Worm (Caenorhabditis elegans) whole organism, mixed stage, embryonic: ENCODE measurements around the gene lelo-3.
A peak's percentile ranks its signal among the peaks of the same experiment; 100 is the strongest.

Experiments
- blmp-1 ChIP-seq: fragments of 150-350 bp; optimal IDR thresholded peaks from 2 replicates; lab custom pipeline; 2014; ENCODE audit warnings: missing biosample characterization, missing genetic modification characterization
- ceh-39 ChIP-seq: fragments of 150-350 bp; optimal IDR thresholded peaks from 2 replicates; lab custom pipeline; 2014; ENCODE audit warnings: missing biosample characterization, missing genetic modification characterization
- ceh-43 ChIP-seq: fragments of 200-800 bp; sonication (Bioruptor generic); optimal IDR thresholded peaks from 2 replicates; lab custom pipeline; 2018; ENCODE audit warnings: mild to moderate bottlenecking, missing genetic modification characterization, moderate library complexity, missing compliant biosample characterization
- ceh-83 ChIP-seq: fragments of 200-800 bp; sonication (Bioruptor generic); optimal IDR thresholded peaks from 2 replicates; lab custom pipeline; 2018; ENCODE audit warnings: mild to moderate bottlenecking, missing genetic modification characterization, missing compliant biosample characterization
- ces-1 ChIP-seq: fragments of 150-350 bp; optimal IDR thresholded peaks from 2 replicates; lab custom pipeline; 2014; ENCODE audit warnings: missing biosample characterization, missing genetic modification reagents, missing genetic modification characterization
- drap-1 ChIP-seq: fragments of 200-800 bp; sonication (Bioruptor generic); optimal IDR thresholded peaks from 3 replicates; lab custom pipeline; 2018; ENCODE audit warnings: mild to moderate bottlenecking, missing genetic modification characterization, missing compliant biosample characterization
- elt-1 ChIP-seq: sonication (generic microtip); optimal IDR thresholded peaks from 2 replicates; lab custom pipeline; 2017; ENCODE audit warnings: missing genetic modification characterization, mild to moderate bottlenecking, missing compliant biosample characterization, antibody characterized with exemption, moderate library complexity, borderline replicate concordance; ENCODE audit not compliant: insufficient read depth
- elt-3 ChIP-seq: fragments of 150-350 bp; optimal IDR thresholded peaks from 2 replicates; lab custom pipeline; 2014; ENCODE audit warnings: missing biosample characterization, missing genetic modification characterization
- ham-2 ChIP-seq: fragments of 200-800 bp; sonication (Bioruptor generic); optimal IDR thresholded peaks from 2 replicates; lab custom pipeline; 2018; ENCODE audit warnings: mild to moderate bottlenecking, missing genetic modification characterization, missing compliant biosample characterization
- hlh-1 ChIP-seq: fragments of 150-350 bp; optimal IDR thresholded peaks from 2 replicates; lab custom pipeline; 2014; ENCODE audit warnings: missing biosample characterization, missing genetic modification reagents, missing genetic modification characterization
- lin-13 ChIP-seq: fragments of 150-350 bp; optimal IDR thresholded peaks from 2 replicates; lab custom pipeline; 2014; ENCODE audit warnings: missing biosample characterization, missing genetic modification characterization
- mab-5 ChIP-seq: fragments of 150-350 bp; optimal IDR thresholded peaks from 2 replicates; lab custom pipeline; 2014; ENCODE audit warnings: missing biosample characterization, missing genetic modification characterization
- mls-2 ChIP-seq: sonication (generic microtip); optimal IDR thresholded peaks from 2 replicates; lab custom pipeline; 2016; ENCODE audit warnings: mild to moderate bottlenecking, missing genetic modification characterization, moderate library complexity, missing compliant biosample characterization
- nhr-2 ChIP-seq: fragments of 150-350 bp; optimal IDR thresholded peaks from 2 replicates; lab custom pipeline; 2014; ENCODE audit warnings: missing biosample characterization, missing genetic modification characterization
- nhr-237 ChIP-seq: fragments of 150-350 bp; optimal IDR thresholded peaks from 2 replicates; lab custom pipeline; 2014; ENCODE audit warnings: missing biosample characterization, missing genetic modification characterization
- pha-4 ChIP-seq: fragments of 150-350 bp; optimal IDR thresholded peaks from 2 replicates; lab custom pipeline; 2018; ENCODE audit warnings: missing biosample characterization, missing genetic modification reagents, missing genetic modification characterization
- snpc-4 ChIP-seq: fragments of 150-350 bp; optimal IDR thresholded peaks from 2 replicates; lab custom pipeline; 2014; ENCODE audit warnings: missing biosample characterization, missing genetic modification characterization
- sptf-1 ChIP-seq: sonication (generic microtip); optimal IDR thresholded peaks from 2 replicates; lab custom pipeline; 2017; ENCODE audit warnings: mild to moderate bottlenecking, missing genetic modification characterization, moderate library complexity, missing compliant biosample characterization
- unc-120 ChIP-seq: sonication (generic microtip); optimal IDR thresholded peaks from 2 replicates; lab custom pipeline; 2017; ENCODE audit warnings: missing genetic modification characterization, missing compliant biosample characterization; ENCODE audit not compliant: poor library complexity, severe bottlenecking
- unc-62 ChIP-seq: fragments of 150-350 bp; optimal IDR thresholded peaks from 2 replicates; lab custom pipeline; 2014; ENCODE audit warnings: missing biosample characterization, missing genetic modification reagents, missing genetic modification characterization
- ztf-11 ChIP-seq: fragments of 150-350 bp; optimal IDR thresholded peaks from 2 replicates; lab custom pipeline; 2014; ENCODE audit warnings: missing biosample characterization, missing genetic modification characterization

lelo-3 gene

DNA sequence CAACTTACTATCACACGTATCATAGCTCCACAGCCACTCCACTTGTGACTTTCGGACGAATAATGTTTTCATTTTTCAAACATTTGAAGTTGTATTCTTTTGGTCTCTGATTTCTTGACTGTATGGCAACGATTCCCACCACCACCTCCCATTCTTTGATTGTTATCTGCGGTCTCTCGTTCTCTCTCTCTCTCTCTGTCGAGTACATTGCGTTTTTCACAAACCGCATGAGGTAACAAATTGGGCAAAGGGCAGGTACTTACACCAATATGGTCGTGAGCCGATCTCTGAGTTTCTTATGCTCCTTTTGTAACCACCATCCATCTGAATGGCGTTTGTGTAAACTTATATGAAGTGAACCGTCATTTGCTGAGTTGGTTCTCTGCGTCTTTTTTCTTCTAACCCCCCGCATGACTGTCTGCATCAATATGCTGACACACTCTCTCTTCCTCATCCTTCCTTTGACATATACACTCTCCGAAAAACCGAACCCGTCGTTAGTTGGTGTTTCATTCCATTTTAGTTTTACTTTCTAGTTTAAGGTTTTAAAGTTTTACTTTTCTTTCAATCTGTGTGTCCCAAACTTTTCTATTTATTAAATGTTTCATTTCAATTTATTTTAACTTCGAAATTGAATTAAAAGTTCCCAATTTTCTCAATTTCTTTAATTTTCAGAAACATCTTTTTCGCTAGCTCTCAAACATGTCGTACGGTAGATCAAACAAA, 35.4 kb upstream of the lelo-3 start, which contains the start of gene gln-1:
TSS of gene gln-1 (plus strand) at position 676 of the 726 bp plus-strand sequence.
- TF ChIP-seq snpc-4 (tag; lab: Kevin White, UChicago) (no peak), mab-5 (no peak), mls-2 (tag; lab: Kevin White, UChicago) (no peak), ham-2 (peak; percentile 7), elt-1 (tag; lab: Kevin White, UChicago) (peak; percentile 34), ztf-11 (tag; lab: Kevin White, UChicago) (no peak), nhr-2 (peak; percentile 4), elt-3 (tag; lab: Kevin White, UChicago) (no peak), unc-62 (GFP tag; lab: Kevin White, UChicago) (peak; percentile 22)

DNA sequence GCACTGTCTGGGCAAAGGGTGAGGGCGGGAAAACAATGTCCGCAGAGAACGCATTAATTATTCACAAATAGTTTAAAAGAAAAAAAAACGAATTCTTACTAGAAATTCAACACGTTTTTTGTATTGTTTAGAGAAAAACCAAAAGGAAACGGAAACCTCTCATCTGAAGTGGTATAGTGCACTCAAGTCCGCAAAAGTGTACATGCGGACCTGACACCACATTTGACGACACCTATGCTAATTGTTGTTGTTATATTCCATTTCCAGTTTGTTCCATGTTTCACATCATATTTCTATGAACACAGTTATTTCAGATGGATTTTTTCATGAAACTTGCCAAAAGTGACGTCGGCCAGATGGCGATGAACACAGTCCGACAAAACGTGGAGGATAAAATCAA, 30.4 kb upstream of the lelo-3 start, which contains the start of gene C45B2.6:
TSS of gene C45B2.6 (plus strand) at position 136 of the 400 bp plus-strand sequence.
- TF ChIP-seq elt-3 (tag; lab: Kevin White, UChicago) (no peak), ces-1 (GFP tag; lab: Kevin White, UChicago) (peak; percentile 10), blmp-1 (tag; lab: Kevin White, UChicago) (no peak), ceh-43 (GFP tag; lab: Kevin White, UChicago) (no peak)

DNA sequence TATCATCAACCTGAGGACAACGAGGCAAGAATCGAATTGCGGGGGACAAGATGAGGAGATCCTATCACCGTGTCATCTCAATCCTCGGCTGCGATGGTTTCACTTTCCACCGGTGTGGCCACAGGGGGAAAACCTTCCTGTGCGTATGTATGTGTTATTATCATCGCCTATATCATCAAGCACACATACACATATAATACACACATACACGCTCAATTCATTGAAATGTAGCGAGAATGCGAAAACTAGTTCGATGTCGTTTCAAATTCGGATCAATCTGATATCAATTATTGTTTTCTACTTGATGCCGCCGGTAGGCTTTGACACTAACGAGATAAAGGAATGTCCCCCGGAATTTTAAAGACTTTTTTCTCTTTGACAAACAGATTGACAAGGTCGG, 28.5 kb upstream of the lelo-3 start:
- no peak for TF ChIP-seq ceh-43 (GFP tag; lab: Kevin White, UChicago)
- TF ChIP-seq elt-1 (tag; lab: Kevin White, UChicago) = peak; percentile 22
- peak; percentile 8 for TF ChIP-seq blmp-1 (tag; lab: Kevin White, UChicago)
- peak; percentile 47 for TF ChIP-seq ham-2

DNA sequence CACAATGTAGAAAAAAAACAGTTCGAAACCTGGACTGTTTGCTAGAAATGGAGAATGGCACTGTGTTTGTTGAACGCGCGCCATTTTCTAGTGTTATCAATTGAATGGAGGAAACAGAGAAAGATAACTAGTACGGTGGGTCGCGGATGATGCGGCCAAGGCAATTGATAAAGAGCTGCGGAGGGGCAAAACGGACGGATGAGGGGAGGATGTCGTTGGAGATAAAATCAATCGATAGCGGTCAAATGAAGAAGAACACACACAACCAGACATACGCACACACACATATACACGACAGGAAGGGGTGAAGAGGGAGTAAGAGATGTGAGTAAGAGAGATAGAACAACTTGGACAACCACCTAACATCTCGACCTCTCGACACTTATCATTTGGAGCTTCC, 27.7 kb upstream of the lelo-3 start:
- TF ChIP-seq ceh-83 (GFP tag; lab: Kevin White, UChicago) (no peak), hlh-1 (tag; lab: Kevin White, UChicago) (peak; percentile 54), drap-1 (no peak), blmp-1 (tag; lab: Kevin White, UChicago) (no peak), ceh-39 (no peak), ces-1 (GFP tag; lab: Kevin White, UChicago) (no peak), sptf-1 (tag; lab: Kevin White, UChicago) (no peak), ztf-11 (tag; lab: Kevin White, UChicago) (no peak), nhr-237 (tag; lab: Kevin White, UChicago) (no peak), unc-120 (tag; lab: Kevin White, UChicago) (peak; percentile 21), mab-5 (no peak)

DNA sequence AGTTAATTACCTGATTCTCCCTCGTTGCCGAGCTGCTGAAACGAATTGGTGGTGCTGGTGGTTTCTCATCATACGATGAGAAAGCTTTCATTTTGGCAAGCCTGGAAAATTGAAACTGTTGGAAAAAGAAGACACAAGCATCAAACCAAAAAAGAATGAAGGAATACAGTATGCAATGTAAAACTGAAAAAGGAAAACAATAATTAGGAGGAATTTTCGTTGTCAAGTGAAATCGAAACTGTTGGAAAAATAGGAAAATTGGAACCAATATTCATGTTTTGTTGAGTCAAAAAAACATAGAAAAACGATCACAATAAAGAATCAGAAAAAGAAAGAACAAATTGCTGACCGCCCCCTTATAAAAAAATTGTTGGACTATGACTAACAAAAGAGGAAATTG, 26.1 kb upstream of the lelo-3 start, which contains the start of gene pak-1:
TSS of gene pak-1 (minus strand) at position 101 of the 400 bp plus-strand sequence.
- no peak for TF ChIP-seq nhr-2

DNA sequence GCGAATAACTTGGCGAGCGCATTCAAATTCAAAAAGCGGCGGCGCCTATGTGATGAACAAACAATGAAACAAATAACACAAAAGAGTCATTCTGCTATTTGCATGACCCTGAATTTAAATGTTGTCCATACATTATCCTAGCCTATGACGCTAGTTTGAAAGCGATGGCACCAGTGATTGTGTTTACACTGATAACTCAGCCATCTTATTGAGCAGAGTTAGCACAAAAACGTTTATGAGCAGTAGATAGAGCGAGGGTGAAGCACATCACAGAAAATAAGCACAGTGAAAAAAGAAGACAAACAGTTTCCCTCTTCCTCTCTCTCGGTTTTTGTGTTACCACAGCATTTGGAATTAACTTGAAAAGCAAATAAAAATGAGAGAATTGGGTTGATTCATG, 20.9 kb upstream of the lelo-3 start:
- no peak for TF ChIP-seq mls-2 (tag; lab: Kevin White, UChicago)
- peak; percentile 3 for TF ChIP-seq pha-4

DNA sequence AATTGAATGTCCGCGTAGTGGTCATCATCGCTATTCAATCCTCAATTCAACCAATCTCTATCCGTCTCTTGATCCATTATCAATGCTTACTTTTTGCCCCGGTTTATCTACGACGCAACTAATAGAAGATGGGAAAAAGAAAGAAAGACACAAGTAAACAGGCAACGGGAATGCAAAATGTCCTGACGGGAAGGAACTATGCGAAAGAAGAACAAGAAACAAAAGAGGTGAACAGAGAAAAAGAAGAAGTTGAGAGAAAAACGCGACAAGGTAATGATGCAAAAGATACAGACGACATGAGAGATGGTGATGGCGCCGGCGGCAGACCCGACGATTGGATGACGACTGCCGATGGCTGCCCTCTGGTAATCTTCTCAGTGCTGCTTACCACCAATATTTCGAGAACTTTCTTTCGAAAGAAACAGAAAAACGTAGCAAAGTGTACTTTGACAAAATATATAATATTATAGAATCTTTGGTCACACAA, 19.7 kb upstream of the lelo-3 start:
- TF ChIP-seq nhr-2 = no peak
- TF ChIP-seq lin-13 (tag; lab: Kevin White, UChicago) = no peak
- TF ChIP-seq ham-2 = peak; percentile 73
- TF ChIP-seq nhr-237 (tag; lab: Kevin White, UChicago) = peak; percentile 80
- no peak for TF ChIP-seq unc-62 (GFP tag; lab: Kevin White, UChicago)
- peak; percentile 58 for TF ChIP-seq unc-120 (tag; lab: Kevin White, UChicago)
- TF ChIP-seq blmp-1 (tag; lab: Kevin White, UChicago) = no peak
- TF ChIP-seq ztf-11 (tag; lab: Kevin White, UChicago) = no peak
- peak; percentile 81 for TF ChIP-seq elt-3 (tag; lab: Kevin White, UChicago)
- TF ChIP-seq hlh-1 (tag; lab: Kevin White, UChicago) = peak; percentile 62

DNA sequence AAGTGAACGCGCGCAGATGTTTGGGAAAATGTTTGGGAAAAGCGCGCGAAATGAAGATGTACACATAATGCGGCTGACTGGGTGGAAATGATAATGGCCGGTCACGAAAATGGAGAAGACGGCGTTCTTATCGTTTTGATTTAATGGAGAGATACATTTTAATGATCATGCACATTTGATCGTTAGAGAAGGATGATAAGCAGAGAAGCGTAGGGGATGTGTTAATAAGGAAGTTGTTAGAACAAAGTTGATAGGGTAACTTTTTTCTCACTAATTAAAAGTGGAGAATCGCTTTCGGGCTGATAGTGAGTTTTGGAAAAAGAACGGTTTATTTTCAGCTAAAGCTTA, 18.7 kb upstream of the lelo-3 start:
- TF ChIP-seq hlh-1 (tag; lab: Kevin White, UChicago) = peak; percentile 7
- TF ChIP-seq ztf-11 (tag; lab: Kevin White, UChicago) = no peak
